Worm (Caenorhabditis elegans): ENCODE data around the gene R166.3.
A peak's percentile ranks its signal among the peaks of the same experiment; 100 is the strongest.

- TF ChIP-seq elt-3 (tag; optimal IDR thresholded peaks at IDR 0.05) (no peak), elt-1 (tag; optimal IDR thresholded peaks at IDR 0.05; ENCODE audit: borderline replicate concordance, insufficient read depth) (no peak), mep-1 (tag; optimal IDR thresholded peaks at IDR 0.05) (no peak), blmp-1 (tag; optimal IDR thresholded peaks at IDR 0.05) (no peak), nhr-12 (tag; optimal IDR thresholded peaks at IDR 0.05) (no peak), snpc-4 (tag; optimal IDR thresholded peaks at IDR 0.05) (no peak), unc-39 (tag; optimal IDR thresholded peaks at IDR 0.05) (no peak), mab-5 (tag; optimal IDR thresholded peaks at IDR 0.05) (no peak), unc-62 (GFP tag; optimal IDR thresholded peaks at IDR 0.05) (peak; percentile 5), nhr-28 (tag; optimal IDR thresholded peaks at IDR 0.05) (no peak), ces-1 (GFP tag; optimal IDR thresholded peaks at IDR 0.05) (no peak), drap-1 (GFP tag; optimal IDR thresholded peaks at IDR 0.05) (no peak), mls-2 (tag; optimal IDR thresholded peaks at IDR 0.05) (no peak)
These were observed 14.9 kb upstream of the R166.3 start for ce11 chrII:10554046-10554399.
